Fruit fly (Drosophila melanogaster): Measurements from ENCODE around the gene Nup205.

- TF ChIP-seq CG17568 (GFP tag; optimal IDR thresholded peaks at IDR 0.05) (no peak), CG16815 (GFP tag; optimal IDR thresholded peaks at IDR 0.05) (no peak), tio (GFP tag; optimal IDR thresholded peaks at IDR 0.05) (no peak), BEAF-32 (GFP tag; optimal IDR thresholded peaks at IDR 0.05) (no peak), Side (GFP tag; optimal IDR thresholded peaks at IDR 0.05) (no peak), sd (tag; optimal IDR thresholded peaks at IDR 0.05) (no peak), Mrtf (GFP tag; IDR thresholded peaks at IDR 0.05) (no peak), Abd-B (GFP tag; optimal IDR thresholded peaks at IDR 0.05) (no peak), chm (GFP tag; IDR thresholded peaks at IDR 0.05) (no peak), ham (GFP tag; IDR thresholded peaks at IDR 0.05) (no peak), Antp (GFP tag; optimal IDR thresholded peaks at IDR 0.05) (no peak)
Measured at dm6 chrX:19899978-19900377, 48.0 kb downstream of the Nup205 start.

Measured in whole organism, embryonic.